Worm (Caenorhabditis elegans) whole organism, L1 larva: ENCODE results near the gene F11D11.3.

Source experiments
- C04F5.9 ChIP-seq: sonication (generic microtip); optimal IDR thresholded peaks from 2 replicates; lab custom pipeline; 2016; ENCODE audit warnings: missing genetic modification characterization, missing compliant biosample characterization
- C16A3.4 ChIP-seq: fragments of 150-350 bp; optimal IDR thresholded peaks from 2 replicates; lab custom pipeline; 2014; ENCODE audit warnings: missing biosample characterization, missing genetic modification characterization
- F16B12.6 ChIP-seq: fragments of 150-350 bp; optimal IDR thresholded peaks from 2 replicates; lab custom pipeline; 2014; ENCODE audit warnings: missing biosample characterization, missing genetic modification characterization
- Y116A8C.19 ChIP-seq: sonication (generic microtip); optimal IDR thresholded peaks from 2 replicates; lab custom pipeline; 2016; ENCODE audit warnings: missing compliant biosample characterization, missing genetic modification characterization, borderline replicate concordance
- alr-1 ChIP-seq: fragments of 200-800 bp; sonication (Bioruptor generic); optimal IDR thresholded peaks from 2 replicates; lab custom pipeline; 2018; ENCODE audit warnings: borderline replicate concordance, mild to moderate bottlenecking, missing genetic modification characterization, missing compliant biosample characterization
- aly-2 ChIP-seq: fragments of 150-350 bp; optimal IDR thresholded peaks from 2 replicates; lab custom pipeline; 2014; ENCODE audit warnings: missing biosample characterization, missing genetic modification characterization
- ceh-63 ChIP-seq: fragments of 200-800 bp; sonication (Bioruptor generic); optimal IDR thresholded peaks from 2 replicates; lab custom pipeline; 2018; ENCODE audit warnings: mild to moderate bottlenecking, missing genetic modification characterization, missing compliant biosample characterization
- ceh-82 ChIP-seq, 3 experiments: fragments of 150-350 bp in 1 of 3; sonication (generic microtip) in 2 of 3; optimal IDR thresholded peaks; 2 replicates each; lab custom pipeline; 2014 to 2017; ENCODE audit warnings: missing biosample characterization in 3 of 3, missing genetic modification characterization in 3 of 3
- ceh-88 ChIP-seq: fragments of 200-800 bp; sonication (Bioruptor generic); IDR thresholded peaks from 2 replicates; pipeline ENCODE4 v1.3.6; 2022; ENCODE audit warnings: missing genetic modification characterization, missing compliant biosample characterization
- ceh-90 ChIP-seq: sonication (generic microtip); optimal IDR thresholded peaks from 2 replicates; lab custom pipeline; 2016; ENCODE audit warnings: missing genetic modification characterization, missing compliant biosample characterization
- dsc-1 ChIP-seq: sonication (generic microtip); optimal IDR thresholded peaks from 2 replicates; lab custom pipeline; 2016; ENCODE audit warnings: mild to moderate bottlenecking, missing genetic modification characterization, missing compliant biosample characterization
- egl-13 ChIP-seq: sonication (generic microtip); optimal IDR thresholded peaks from 2 replicates; lab custom pipeline; 2016; ENCODE audit warnings: missing genotype, missing genetic modification reagents, missing genetic modification characterization, missing compliant biosample characterization
- ets-5 ChIP-seq: fragments of 200-800 bp; sonication (Bioruptor generic); IDR thresholded peaks from 2 replicates; pipeline ENCODE4 v1.3.6; 2022; ENCODE audit warnings: missing genetic modification characterization, missing compliant biosample characterization
- fkh-10 ChIP-seq: sonication (generic microtip); optimal IDR thresholded peaks from 2 replicates; lab custom pipeline; 2017; ENCODE audit warnings: missing biosample characterization, missing genetic modification reagents, missing genetic modification characterization
- fkh-8 ChIP-seq: sonication (generic microtip); optimal IDR thresholded peaks from 2 replicates; lab custom pipeline; 2016; ENCODE audit warnings: mild to moderate bottlenecking, missing genetic modification characterization, missing compliant biosample characterization
- fos-1 ChIP-seq: fragments of 150-350 bp; optimal IDR thresholded peaks from 2 replicates; lab custom pipeline; 2014; ENCODE audit warnings: missing biosample characterization, missing genetic modification characterization
- hlh-4 ChIP-seq: sonication (generic microtip); optimal IDR thresholded peaks from 2 replicates; lab custom pipeline; 2016; ENCODE audit warnings: mild to moderate bottlenecking, missing genetic modification characterization, missing compliant biosample characterization
- hpl-2 ChIP-seq: fragments of 150-350 bp; optimal IDR thresholded peaks from 2 replicates; lab custom pipeline; 2014; ENCODE audit warnings: missing biosample characterization, missing genetic modification reagents, missing genetic modification characterization
- irx-1 ChIP-seq: sonication (generic microtip); optimal IDR thresholded peaks from 2 replicates; lab custom pipeline; 2016; ENCODE audit warnings: missing genetic modification characterization, missing compliant biosample characterization
- isw-1 ChIP-seq: fragments of 200-800 bp; sonication (Bioruptor generic); IDR thresholded peaks from 2 replicates; pipeline ENCODE4 v1.3.6; 2022; ENCODE audit warnings: missing genetic modification characterization, missing compliant biosample characterization
- lin-13 ChIP-seq: fragments of 150-350 bp; optimal IDR thresholded peaks from 2 replicates; lab custom pipeline; 2014; ENCODE audit warnings: missing biosample characterization, missing genetic modification reagents, missing genetic modification characterization
- lin-14 ChIP-seq: fragments of 200-800 bp; sonication (Bioruptor generic); optimal IDR thresholded peaks from 2 replicates; lab custom pipeline; 2018; ENCODE audit warnings: mild to moderate bottlenecking, missing genetic modification characterization, moderate library complexity, missing compliant biosample characterization
- lin-39 ChIP-seq: fragments of 150-350 bp; optimal IDR thresholded peaks from 2 replicates; lab custom pipeline; 2014; ENCODE audit warnings: missing biosample characterization, missing genetic modification reagents, missing genetic modification characterization
- lir-3 ChIP-seq: sonication (generic microtip); optimal IDR thresholded peaks from 2 replicates; lab custom pipeline; 2016; ENCODE audit warnings: mild to moderate bottlenecking, missing genetic modification characterization, moderate library complexity, missing compliant biosample characterization; ENCODE audit not compliant: poor library complexity
- mdl-1 ChIP-seq, 2 experiments: fragments of 150-350 bp; optimal IDR thresholded peaks; 2 replicates each; lab custom pipeline; 2014 to 2017; ENCODE audit warnings: missing biosample characterization in 2 of 2, missing genetic modification characterization in 2 of 2, inconsistent platforms in 1 of 2
- mef-2 ChIP-seq: fragments of 150-350 bp; optimal IDR thresholded peaks from 2 replicates; lab custom pipeline; 2014; ENCODE audit warnings: missing biosample characterization, missing genetic modification characterization
- mep-1 ChIP-seq: fragments of 150-350 bp; optimal IDR thresholded peaks from 2 replicates; lab custom pipeline; 2014; ENCODE audit warnings: missing biosample characterization, missing genetic modification characterization
- nhr-19 ChIP-seq: fragments of 200-800 bp; sonication (Bioruptor generic); conservative IDR thresholded peaks from 2 replicates; pipeline ENCODE4 v1.3.6; 2022; ENCODE audit warnings: missing genetic modification characterization, missing compliant biosample characterization
- nhr-28 ChIP-seq: fragments of 150-350 bp; optimal IDR thresholded peaks from 2 replicates; lab custom pipeline; 2014; ENCODE audit warnings: missing biosample characterization, missing genetic modification characterization
- nhr-47 ChIP-seq: sonication (generic microtip); optimal IDR thresholded peaks from 2 replicates; lab custom pipeline; 2016; ENCODE audit warnings: mild to moderate bottlenecking, missing genetic modification characterization, moderate library complexity, missing compliant biosample characterization
- nhr-71 ChIP-seq: sonication (generic microtip); optimal IDR thresholded peaks from 2 replicates; lab custom pipeline; 2016; ENCODE audit warnings: mild to moderate bottlenecking, missing genetic modification characterization, moderate library complexity, missing compliant biosample characterization
- nhr-76 ChIP-seq: sonication (generic microtip); optimal IDR thresholded peaks from 2 replicates; lab custom pipeline; 2017; ENCODE audit warnings: missing biosample characterization, missing genetic modification characterization
- nhr-77 ChIP-seq: fragments of 150-350 bp; optimal IDR thresholded peaks from 2 replicates; lab custom pipeline; 2014; ENCODE audit warnings: missing biosample characterization, missing genetic modification characterization
- nhr-84 ChIP-seq: sonication (generic microtip); optimal IDR thresholded peaks from 2 replicates; lab custom pipeline; 2017; ENCODE audit warnings: missing biosample characterization, missing genetic modification characterization
- nhr-85 ChIP-seq: sonication (generic microtip); peaks from one replicate; lab custom pipeline; 2016; ENCODE audit warnings: missing genetic modification characterization, inconsistent platforms, missing compliant biosample characterization
- pag-3 ChIP-seq: sonication (generic microtip); optimal IDR thresholded peaks from 2 replicates; lab custom pipeline; 2017; ENCODE audit warnings: missing genetic modification characterization, mild to moderate bottlenecking, missing compliant biosample characterization, antibody characterized with exemption, borderline replicate concordance; ENCODE audit not compliant: insufficient read depth
- pax-3 ChIP-seq: fragments of 200-800 bp; sonication (Bioruptor generic); optimal IDR thresholded peaks from 2 replicates; lab custom pipeline; 2018; ENCODE audit warnings: mild to moderate bottlenecking, missing genetic modification characterization, moderate library complexity, missing compliant biosample characterization
- rnt-1 ChIP-seq: sonication (generic microtip); optimal IDR thresholded peaks from 2 replicates; lab custom pipeline; 2016; ENCODE audit warnings: mild to moderate bottlenecking, missing genetic modification characterization, moderate library complexity, missing compliant biosample characterization
- sptf-1 ChIP-seq: fragments of 150-350 bp; optimal IDR thresholded peaks from 2 replicates; lab custom pipeline; 2014; ENCODE audit warnings: missing biosample characterization, missing genetic modification characterization
- swsn-7 ChIP-seq: sonication (generic microtip); optimal IDR thresholded peaks from 2 replicates; lab custom pipeline; 2016; ENCODE audit warnings: missing genetic modification characterization, missing compliant biosample characterization
- tbx-2 ChIP-seq: sonication (generic microtip); optimal IDR thresholded peaks from 2 replicates; lab custom pipeline; 2016; ENCODE audit warnings: missing genetic modification characterization, missing compliant biosample characterization
- tlp-1 ChIP-seq: fragments of 150-350 bp; optimal IDR thresholded peaks from 2 replicates; lab custom pipeline; 2014; ENCODE audit warnings: missing biosample characterization, missing genetic modification characterization
- unc-130 ChIP-seq: fragments of 150-350 bp; optimal IDR thresholded peaks from 2 replicates; lab custom pipeline; 2017; ENCODE audit warnings: missing biosample characterization, missing genetic modification characterization, inconsistent platforms
- unc-30 ChIP-seq: sonication (generic microtip); optimal IDR thresholded peaks from 2 replicates; lab custom pipeline; 2017; ENCODE audit warnings: missing biosample characterization, missing genetic modification characterization
- unc-62 ChIP-seq: fragments of 150-350 bp; optimal IDR thresholded peaks from 2 replicates; lab custom pipeline; 2014; ENCODE audit warnings: missing biosample characterization, missing genetic modification reagents, missing genetic modification characterization
- unc-98 ChIP-seq: fragments of 200-800 bp; sonication (Bioruptor generic); IDR thresholded peaks from 2 replicates; pipeline ENCODE4 v1.3.6; 2022; ENCODE audit warnings: missing genetic modification characterization, missing compliant biosample characterization
- vab-15 ChIP-seq: sonication (generic microtip); optimal IDR thresholded peaks from 2 replicates; lab custom pipeline; 2017; ENCODE audit warnings: missing genotype, mild to moderate bottlenecking, missing genetic modification characterization, missing compliant biosample characterization
- xbp-1 ChIP-seq: sonication (generic microtip); optimal IDR thresholded peaks from 2 replicates; lab custom pipeline; 2016; ENCODE audit warnings: missing genetic modification characterization, missing compliant biosample characterization
- zag-1 ChIP-seq: fragments of 150-350 bp; optimal IDR thresholded peaks from 2 replicates; lab custom pipeline; 2014; ENCODE audit warnings: missing biosample characterization, missing genetic modification characterization
- zip-4 ChIP-seq: fragments of 200-800 bp; sonication (Bioruptor generic); optimal IDR thresholded peaks from 2 replicates; lab custom pipeline; 2018; ENCODE audit warnings: mild to moderate bottlenecking, missing genetic modification characterization, moderate library complexity, missing compliant biosample characterization
- ztf-4 ChIP-seq: fragments of 150-350 bp; optimal IDR thresholded peaks from 2 replicates; lab custom pipeline; 2014; ENCODE audit warnings: missing biosample characterization, missing genetic modification characterization

F11D11.3 gene

DNA sequence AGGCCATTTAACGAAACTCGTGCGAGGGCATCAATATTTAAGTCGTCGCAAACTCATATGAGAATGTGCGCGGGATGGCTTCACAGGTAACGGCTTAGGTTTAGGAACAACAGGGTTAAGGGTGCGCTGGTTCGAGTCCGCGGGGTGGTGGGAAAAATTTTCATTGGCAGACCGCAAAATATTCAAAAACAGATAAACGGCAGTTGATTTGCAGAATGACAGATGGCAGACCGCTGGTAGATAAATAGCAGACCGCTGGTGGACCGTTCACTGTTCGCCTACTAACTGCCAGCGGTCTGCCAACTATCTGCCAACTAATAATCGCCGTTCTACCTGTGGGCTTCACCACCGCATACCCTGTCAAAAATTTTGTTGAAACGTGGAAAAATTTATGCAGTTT is 48.0 kb downstream of the F11D11.3 start (continued):
- TF ChIP-seq ets-5 (GFP tag; lab: Robert Waterston, UW): 0 out of 2 replicates have a peak, but pooled peaks have one; percentile 34
- TF ChIP-seq mdl-1 (tag; optimal IDR thresholded peaks at IDR 0.05; lab: Kevin White, UChicago): no peak
- TF ChIP-seq ceh-88 (GFP tag; lab: Robert Waterston, UW): no peak
- TF ChIP-seq ceh-90 (tag; lab: Kevin White, UChicago): no peak
- no peak for TF ChIP-seq ztf-4 (tag; lab: Kevin White, UChicago)
- TF ChIP-seq nhr-85 (tag; lab: Kevin White, UChicago): peak; percentile 72
- TF ChIP-seq ceh-63 (GFP tag; lab: Kevin White, UChicago): no peak
- no peak for TF ChIP-seq lin-39 (tag; lab: Kevin White, UChicago)
- TF ChIP-seq C16A3.4 (tag; lab: Kevin White, UChicago): no peak
- no peak for TF ChIP-seq rnt-1 (tag; lab: Kevin White, UChicago)
- no peak for TF ChIP-seq unc-62 (GFP tag; lab: Kevin White, UChicago)
- no peak for TF ChIP-seq unc-30 (tag; lab: Kevin White, UChicago)
- TF ChIP-seq zag-1: no peak
- TF ChIP-seq lin-13 (GFP tag; lab: Kevin White, UChicago): no peak
- no peak for TF ChIP-seq unc-130 (tag; lab: Kevin White, UChicago)
- TF ChIP-seq nhr-47: peak; percentile 71
- TF ChIP-seq C04F5.9 (tag; lab: Kevin White, UChicago): no peak
- TF ChIP-seq lir-3 (tag; lab: Kevin White, UChicago): no peak
- TF ChIP-seq lin-14 (GFP tag; lab: Kevin White, UChicago): no peak
- no peak for TF ChIP-seq nhr-77 (tag; lab: Kevin White, UChicago)
- TF ChIP-seq hlh-4: no peak
- TF ChIP-seq hpl-2: no peak
- no peak for TF ChIP-seq aly-2 (tag; lab: Kevin White, UChicago)
- no peak for TF ChIP-seq tbx-2 (tag; lab: Kevin White, UChicago)
- TF ChIP-seq irx-1 (tag; lab: Kevin White, UChicago): no peak
- no peak for TF ChIP-seq zip-4
- no peak for TF ChIP-seq nhr-76 (tag; lab: Kevin White, UChicago)
- no peak for TF ChIP-seq ceh-82 (tag; optimal IDR thresholded peaks at IDR 0.05; lab: Kevin White, UChicago)
- TF ChIP-seq swsn-7 (tag; lab: Kevin White, UChicago): no peak
- no peak for TF ChIP-seq Y116A8C.19 (tag; lab: Kevin White, UChicago)

ce11 chrV:18711362-18711761 is 48.7 kb downstream of the F11D11.3 start:
- TF ChIP-seq nhr-19 (0 out of 2 replicates have a peak, but pooled peaks have one; percentile 9), vab-15 (tag; lab: Kevin White, UChicago) (no peak), nhr-71 (tag; lab: Kevin White, UChicago) (no peak)

DNA sequence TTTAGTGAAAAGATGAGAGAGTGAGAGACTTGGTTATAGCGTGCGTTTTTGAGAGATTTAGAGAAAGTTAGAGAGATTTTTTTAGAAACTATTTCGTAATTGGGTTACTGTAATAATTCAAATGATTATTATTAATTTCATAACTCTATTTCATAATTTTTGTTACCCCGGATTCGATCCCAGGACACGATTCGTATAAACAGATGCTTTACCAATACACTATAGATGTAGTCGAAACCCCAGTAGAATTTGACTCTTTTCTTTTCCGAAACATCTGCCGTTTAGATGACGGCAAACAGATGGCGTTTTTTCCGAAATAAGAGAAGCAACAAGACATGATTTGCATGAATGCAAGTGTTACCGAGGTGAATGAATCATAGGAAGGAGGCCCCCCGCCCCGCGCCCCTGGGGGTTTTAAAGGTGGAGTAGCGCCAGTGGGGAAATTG is 50.0 kb downstream of the F11D11.3 start:
- no peak for TF ChIP-seq aly-2 (tag; lab: Kevin White, UChicago)
- no peak for TF ChIP-seq unc-98
- TF ChIP-seq fos-1: no peak
- TF ChIP-seq pag-3 (tag; lab: Kevin White, UChicago): no peak
- TF ChIP-seq fkh-10: no peak
- TF ChIP-seq nhr-84: no peak
- TF ChIP-seq vab-15 (tag; lab: Kevin White, UChicago): no peak
- TF ChIP-seq alr-1: no peak
- TF ChIP-seq lir-3 (tag; lab: Kevin White, UChicago): peak; percentile 35
- no peak for TF ChIP-seq fkh-8 (tag; lab: Kevin White, UChicago)
- TF ChIP-seq nhr-28 (tag; lab: Kevin White, UChicago): no peak
- TF ChIP-seq sptf-1 (tag; lab: Kevin White, UChicago): no peak
- no peak for TF ChIP-seq isw-1 (GFP tag; lab: Robert Waterston, UW)
- TF ChIP-seq tlp-1: no peak
- TF ChIP-seq C16A3.4 (tag; lab: Kevin White, UChicago): no peak
- no peak for TF ChIP-seq pax-3 (tag; lab: Kevin White, UChicago)
- no peak for TF ChIP-seq egl-13 (tag; lab: Kevin White, UChicago)
- TF ChIP-seq mep-1 (tag; lab: Kevin White, UChicago): peak; percentile 71
- TF ChIP-seq F16B12.6: no peak
- TF ChIP-seq dsc-1: peak; percentile 74
- TF ChIP-seq mef-2 (tag; lab: Kevin White, UChicago): no peak
- TF ChIP-seq hpl-2: no peak
- no peak for TF ChIP-seq ceh-88 (GFP tag; lab: Robert Waterston, UW)
- peak; percentile 37 for TF ChIP-seq xbp-1
- peak; percentile 42 for TF ChIP-seq hlh-4
